Worm (Caenorhabditis elegans) whole organism, young adult: ENCODE data around the gene col-169.
A peak's percentile ranks its signal among the peaks of the same experiment; 100 is the strongest.

ENCODE experiments used
- B0019.2 ChIP-seq: fragments of 200-800 bp; sonication (Bioruptor generic); conservative IDR thresholded peaks from 2 replicates; pipeline ENCODE4 v1.3.6; 2022; ENCODE audit warnings: missing genetic modification reagents, missing genetic modification characterization, missing compliant biosample characterization
- B0035.1 ChIP-seq: sonication (generic microtip); optimal IDR thresholded peaks from 2 replicates; lab custom pipeline; 2016; ENCODE audit warnings: missing genetic modification characterization, mild to moderate bottlenecking, missing compliant biosample characterization, missing genotype, missing genetic modification reagents
- B0336.3 ChIP-seq: fragments of 200-800 bp; sonication (Bioruptor generic); IDR thresholded peaks from 2 replicates; pipeline ENCODE4 v1.3.6; 2022; ENCODE audit warnings: missing genetic modification characterization, missing compliant biosample characterization
- C17E4.6 ChIP-seq: fragments of 200-800 bp; sonication (Bioruptor generic); IDR thresholded peaks from 2 replicates; pipeline ENCODE4 v1.3.6; 2022; ENCODE audit warnings: missing genetic modification reagents, missing genetic modification characterization, missing compliant biosample characterization
- F52B5.7 ChIP-seq: sonication (generic microtip); optimal IDR thresholded peaks from 2 replicates; lab custom pipeline; 2016; ENCODE audit warnings: mild to moderate bottlenecking, missing genetic modification characterization, missing compliant biosample characterization
- K11D2.4 ChIP-seq: fragments of 200-800 bp; sonication (Bioruptor generic); IDR thresholded peaks from 2 replicates; pipeline ENCODE4 v1.3.6; 2022; ENCODE audit warnings: missing genetic modification reagents, missing genetic modification characterization, missing compliant biosample characterization
- T07F8.4 ChIP-seq: sonication (generic microtip); optimal IDR thresholded peaks from 2 replicates; lab custom pipeline; 2016; ENCODE audit warnings: mild to moderate bottlenecking, missing genetic modification characterization, moderate library complexity, missing compliant biosample characterization
- T26A5.8 ChIP-seq: sonication (generic microtip); optimal IDR thresholded peaks from 2 replicates; lab custom pipeline; 2016; ENCODE audit warnings: missing genetic modification characterization, missing compliant biosample characterization
- Y56A3A.18 ChIP-seq: fragments of 200-800 bp; sonication (Bioruptor generic); IDR thresholded peaks from 2 replicates; pipeline ENCODE4 v1.3.6; 2022; ENCODE audit warnings: missing genetic modification reagents, missing genetic modification characterization, missing compliant biosample characterization
- Y79H2A.3 ChIP-seq: fragments of 200-800 bp; sonication (Bioruptor generic); conservative IDR thresholded peaks from 2 replicates; pipeline ENCODE4 v1.3.6; 2022; ENCODE audit warnings: missing genetic modification reagents, missing genetic modification characterization, missing compliant biosample characterization
- akir-1 ChIP-seq: fragments of 200-800 bp; sonication (Bioruptor generic); optimal IDR thresholded peaks from 2 replicates; lab custom pipeline; 2018; ENCODE audit warnings: mild to moderate bottlenecking, missing genetic modification characterization, moderate library complexity, missing compliant biosample characterization
- atf-7 ChIP-seq: sonication (generic microtip); optimal IDR thresholded peaks from 2 replicates; lab custom pipeline; 2017; ENCODE audit warnings: mild to moderate bottlenecking, missing genetic modification characterization, missing compliant biosample characterization
- attf-6 ChIP-seq: fragments of 200-800 bp; sonication (Bioruptor generic); IDR thresholded peaks from 2 replicates; pipeline ENCODE4 v1.3.6; 2022; ENCODE audit warnings: missing genetic modification reagents, missing genetic modification characterization, missing compliant biosample characterization
- bed-1 ChIP-seq: fragments of 200-800 bp; sonication (Bioruptor generic); IDR thresholded peaks from 2 replicates; pipeline ENCODE4 v1.3.6; 2022; ENCODE audit warnings: missing genetic modification reagents, missing genetic modification characterization, missing compliant biosample characterization
- bed-2 ChIP-seq: fragments of 200-800 bp; sonication (Bioruptor generic); IDR thresholded peaks from 2 replicates; pipeline ENCODE4 v1.3.6; 2022; ENCODE audit warnings: missing genetic modification reagents, missing genetic modification characterization, missing compliant biosample characterization
- ceh-79 ChIP-seq: sonication (generic microtip); optimal IDR thresholded peaks from 2 replicates; lab custom pipeline; 2017; ENCODE audit warnings: mild to moderate bottlenecking, missing genetic modification characterization, missing compliant biosample characterization
- dpl-1 ChIP-seq: fragments of 150-350 bp; optimal IDR thresholded peaks from 2 replicates; lab custom pipeline; 2014; ENCODE audit warnings: missing biosample characterization, missing genetic modification reagents, missing genetic modification characterization
- egl-44 ChIP-seq: fragments of 200-800 bp; sonication (Bioruptor generic); IDR thresholded peaks from 2 replicates; pipeline ENCODE4 v1.3.6; 2022; ENCODE audit warnings: missing genetic modification reagents, missing genetic modification characterization, missing compliant biosample characterization
- egrh-3 ChIP-seq: fragments of 200-800 bp; sonication (Bioruptor generic); IDR thresholded peaks from 2 replicates; pipeline ENCODE4 v1.3.6; 2022; ENCODE audit warnings: missing genetic modification reagents, missing genetic modification characterization, missing compliant biosample characterization
- ekl-4 ChIP-seq: fragments of 200-800 bp; sonication (Bioruptor generic); IDR thresholded peaks from 2 replicates; pipeline ENCODE4 v1.3.6; 2022; ENCODE audit warnings: missing genetic modification reagents, missing genetic modification characterization, missing compliant biosample characterization
- ets-4 ChIP-seq: fragments of 200-800 bp; sonication (Bioruptor generic); optimal IDR thresholded peaks from 2 replicates; lab custom pipeline; 2018; ENCODE audit warnings: mild to moderate bottlenecking, missing genetic modification characterization, missing compliant biosample characterization
- let-526 ChIP-seq: fragments of 200-800 bp; sonication (Bioruptor generic); IDR thresholded peaks from 2 replicates; pipeline ENCODE4 v1.3.6; 2022; ENCODE audit warnings: missing genetic modification reagents, missing genetic modification characterization, missing compliant biosample characterization
- let-607 ChIP-seq, 2 experiments: fragments of 200-800 bp in 1 of 2; sonication (Bioruptor generic) in 1 of 2; sonication (generic microtip) in 1 of 2; optimal IDR thresholded peaks; 2 replicates each; lab custom pipeline; 2016 to 2018; ENCODE audit warnings: mild to moderate bottlenecking in 2 of 2, missing compliant biosample characterization in 2 of 2, missing genetic modification characterization in 2 of 2, moderate library complexity in 2 of 2, missing genotype in 1 of 2
- lin-26 ChIP-seq: fragments of 200-800 bp; sonication (Bioruptor generic); IDR thresholded peaks from 2 replicates; pipeline ENCODE4 v1.3.6; 2022; ENCODE audit warnings: missing genetic modification reagents, missing genetic modification characterization, missing compliant biosample characterization
- lir-1 ChIP-seq: fragments of 200-800 bp; sonication (Bioruptor generic); conservative IDR thresholded peaks from 2 replicates; pipeline ENCODE4 v1.3.6; 2022; ENCODE audit warnings: missing genetic modification reagents, missing genetic modification characterization, missing compliant biosample characterization
- lsl-1 ChIP-seq: fragments of 200-800 bp; sonication (Bioruptor generic); optimal IDR thresholded peaks from 2 replicates; lab custom pipeline; 2018; ENCODE audit warnings: mild to moderate bottlenecking, missing genetic modification characterization, moderate library complexity, missing compliant biosample characterization
- madf-3 ChIP-seq: fragments of 200-800 bp; sonication (Bioruptor generic); IDR thresholded peaks from 2 replicates; pipeline ENCODE4 v1.3.6; 2022; ENCODE audit warnings: missing genetic modification reagents, missing genetic modification characterization, missing compliant biosample characterization
- madf-8 ChIP-seq: fragments of 200-800 bp; sonication (Bioruptor generic); conservative IDR thresholded peaks from 2 replicates; pipeline ENCODE4 v1.3.6; 2022; ENCODE audit warnings: missing genetic modification reagents, missing genetic modification characterization, missing compliant biosample characterization
- pha-4 ChIP-seq: fragments of 150-350 bp; sonication (generic microtip); optimal IDR thresholded peaks from 2 replicates; lab custom pipeline; 2014; ENCODE audit warnings: missing biosample characterization, missing genetic modification reagents, missing genetic modification characterization
- rec-8 ChIP-seq, 2 experiments: sonication (generic microtip); optimal IDR thresholded peaks; 2 replicates each; lab custom pipeline; 2016; ENCODE audit warnings: mild to moderate bottlenecking in 2 of 2, missing genetic modification characterization in 2 of 2, missing genetic modification reagents in 2 of 2, missing genotype in 2 of 2, missing biosample characterization in 1 of 2, missing compliant biosample characterization in 1 of 2, moderate library complexity in 1 of 2
- repo-1 ChIP-seq: sonication (generic microtip); optimal IDR thresholded peaks from 2 replicates; lab custom pipeline; 2017; ENCODE audit warnings: mild to moderate bottlenecking, missing genetic modification characterization, missing compliant biosample characterization
- snpc-1.1 ChIP-seq: sonication (generic microtip); optimal IDR thresholded peaks from 2 replicates; lab custom pipeline; 2017; ENCODE audit warnings: missing genetic modification characterization, mild to moderate bottlenecking, missing compliant biosample characterization, antibody characterized with exemption, moderate library complexity, missing genotype, missing genetic modification reagents; ENCODE audit not compliant: insufficient read depth
- xnd-1 ChIP-seq: sonication (generic microtip); optimal IDR thresholded peaks from 2 replicates; lab custom pipeline; 2016; ENCODE audit warnings: missing genotype, missing genetic modification reagents, missing genetic modification characterization, missing compliant biosample characterization
- zfh-2 ChIP-seq: fragments of 200-800 bp; sonication (Bioruptor generic); conservative IDR thresholded peaks from 2 replicates; pipeline ENCODE4 v1.3.6; 2022; ENCODE audit warnings: missing genetic modification reagents, missing genetic modification characterization, missing compliant biosample characterization
- ztf-25 ChIP-seq: fragments of 200-800 bp; sonication (Bioruptor generic); IDR thresholded peaks from 2 replicates; pipeline ENCODE4 v1.3.6; 2022; ENCODE audit warnings: missing genetic modification reagents, missing genetic modification characterization, missing compliant biosample characterization
- ztf-3 ChIP-seq: fragments of 200-800 bp; sonication (Bioruptor generic); optimal IDR thresholded peaks from 2 replicates; lab custom pipeline; 2018; ENCODE audit warnings: mild to moderate bottlenecking, missing genetic modification characterization, missing compliant biosample characterization

col-169 gene

DNA sequence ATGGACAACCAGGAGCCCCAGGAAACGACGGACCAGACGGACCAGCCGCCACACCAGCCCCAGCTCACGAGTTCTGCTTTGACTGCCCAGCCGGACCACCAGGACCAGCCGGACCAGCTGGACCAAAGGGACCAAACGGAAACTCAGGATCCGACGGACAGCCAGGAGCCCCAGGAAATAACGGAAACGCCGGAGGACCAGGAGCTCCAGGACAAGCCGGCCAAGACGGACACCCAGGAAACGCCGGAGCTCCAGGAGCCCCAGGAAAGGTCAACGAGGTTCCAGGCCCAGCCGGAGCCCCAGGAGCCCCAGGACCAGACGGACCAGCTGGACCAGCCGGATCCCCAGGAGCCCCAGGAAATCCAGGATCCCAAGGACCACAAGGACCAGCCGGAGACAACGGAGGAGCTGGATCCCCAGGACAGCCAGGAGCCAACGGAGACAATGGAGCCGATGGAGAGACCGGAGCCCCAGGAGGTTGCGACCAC is 626 bp downstream of the col-169 start:
- TF ChIP-seq zfh-2 (0 out of 2 replicates have a peak, but pooled peaks have one; percentile 19), egrh-3 (GFP tag; lab: Robert Waterston, UW) (peak; percentile 97)

DNA sequence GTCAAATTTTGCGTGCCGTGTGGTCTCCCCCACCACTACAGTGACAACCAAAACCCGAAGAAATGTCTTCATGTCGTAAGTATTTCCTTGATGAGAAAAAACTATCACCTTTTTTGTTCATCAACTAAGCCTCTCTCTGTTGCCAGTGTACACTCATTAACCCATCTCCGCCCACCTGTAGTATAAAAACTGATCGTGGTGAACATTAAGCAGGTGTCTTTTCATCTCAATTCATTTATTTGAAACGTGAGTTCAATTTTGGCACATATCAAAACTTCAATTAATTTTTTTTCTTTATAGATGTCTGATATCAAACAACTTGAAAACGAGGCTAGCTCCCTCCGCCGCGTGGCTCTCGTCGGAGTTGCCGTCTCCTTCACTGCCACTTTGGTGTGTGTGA is 2.4 kb downstream of the col-169 start, which contains the start of gene col-170:
Gene col-170, plus strand, starts transcription at position 301 of the 400 bp plus-strand sequence.
- TF ChIP-seq snpc-1.1 (tag; lab: Kevin White, UChicago) = no peak
- TF ChIP-seq repo-1 (tag; lab: Kevin White, UChicago) = no peak
- TF ChIP-seq ets-4 = no peak
- no peak for TF ChIP-seq dpl-1

DNA sequence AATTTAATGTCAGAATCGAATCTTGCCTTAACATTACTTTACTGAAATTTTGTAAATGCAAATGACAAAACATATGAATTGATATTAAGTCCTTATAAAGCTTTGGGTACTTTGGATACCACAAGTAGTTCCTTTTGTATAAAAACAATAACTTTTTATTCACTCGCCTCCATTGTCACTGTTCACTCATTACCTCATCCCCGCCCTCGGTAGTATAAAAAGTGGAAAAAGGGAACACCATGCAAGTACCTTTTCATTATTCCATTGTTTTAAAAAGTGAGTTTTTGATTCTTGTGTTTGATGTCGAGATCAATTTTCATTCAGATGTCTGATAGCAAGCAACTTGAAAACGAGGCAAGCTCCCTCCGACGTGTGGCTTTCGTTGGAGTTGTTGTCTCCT is 5.0 kb downstream of the col-169 start, which contains the start of gene col-171:
Gene col-171, plus strand, starts transcription at position 301 of the 400 bp plus-strand sequence.
- TF ChIP-seq B0019.2 (no peak), xnd-1 (tag; lab: Kevin White, UChicago) (no peak), C17E4.6 (GFP tag; lab: Robert Waterston, UW) (no peak), attf-6 (no peak), K11D2.4 (GFP tag; lab: Robert Waterston, UW) (no peak), madf-3 (GFP tag; lab: Robert Waterston, UW) (no peak), rec-8 (tag; optimal IDR thresholded peaks at IDR 0.05; lab: Kevin White, UChicago) (no peak), bed-1 (GFP tag; lab: Robert Waterston, UW) (no peak), let-607 (tag; optimal IDR thresholded peaks at IDR 0.05; lab: Kevin White, UChicago) (no peak), lsl-1 (GFP tag; lab: Kevin White, UChicago) (no peak), ztf-25 (GFP tag; lab: Robert Waterston, UW) (no peak), akir-1 (GFP tag; lab: Kevin White, UChicago) (no peak), let-526 (GFP tag; lab: Robert Waterston, UW) (no peak), ekl-4 (GFP tag; lab: Robert Waterston, UW) (no peak), T26A5.8 (tag; lab: Kevin White, UChicago) (no peak), pha-4 (tag; lab: Kevin White, UChicago) (no peak)

DNA sequence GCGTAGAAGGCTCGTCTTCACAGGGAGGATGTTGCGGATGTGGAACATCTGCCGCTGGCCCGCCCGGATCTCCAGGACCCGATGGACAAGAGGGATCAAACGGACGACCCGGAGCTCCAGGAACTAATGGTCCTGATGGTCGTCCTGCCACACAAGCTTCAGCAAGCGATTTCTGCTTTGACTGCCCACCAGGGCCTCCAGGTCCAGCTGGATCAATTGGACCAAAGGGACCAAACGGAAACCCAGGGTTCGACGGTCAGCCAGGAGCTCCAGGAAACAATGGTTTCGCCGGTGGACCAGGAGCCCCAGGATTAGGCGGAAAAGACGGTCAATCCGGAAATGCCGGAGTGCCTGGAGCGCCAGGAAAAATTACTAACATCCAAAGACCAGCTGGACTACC is 5.6 kb downstream of the col-169 start:
- peak; percentile 16 for TF ChIP-seq ceh-79 (tag; lab: Kevin White, UChicago)
- no peak for TF ChIP-seq bed-2 (GFP tag; lab: Robert Waterston, UW)
- TF ChIP-seq Y56A3A.18 (GFP tag; lab: Robert Waterston, UW) = no peak
- TF ChIP-seq Y79H2A.3 (GFP tag; lab: Robert Waterston, UW) = no peak
- TF ChIP-seq egl-44 (GFP tag; lab: Robert Waterston, UW) = no peak
- TF ChIP-seq lin-26 (GFP tag; lab: Robert Waterston, UW) = 0 out of 2 replicates have a peak, but pooled peaks have one; percentile 20
- TF ChIP-seq madf-8 (GFP tag; lab: Robert Waterston, UW) = no peak
- peak; percentile 58; the same call in 1 of the 2 replicates for TF ChIP-seq egrh-3 (GFP tag; lab: Robert Waterston, UW)
- TF ChIP-seq B0336.3 (GFP tag; lab: Robert Waterston, UW) = peak; percentile 29; the same call in 1 of the 2 replicates
- peak; percentile 78 for TF ChIP-seq zfh-2

DNA sequence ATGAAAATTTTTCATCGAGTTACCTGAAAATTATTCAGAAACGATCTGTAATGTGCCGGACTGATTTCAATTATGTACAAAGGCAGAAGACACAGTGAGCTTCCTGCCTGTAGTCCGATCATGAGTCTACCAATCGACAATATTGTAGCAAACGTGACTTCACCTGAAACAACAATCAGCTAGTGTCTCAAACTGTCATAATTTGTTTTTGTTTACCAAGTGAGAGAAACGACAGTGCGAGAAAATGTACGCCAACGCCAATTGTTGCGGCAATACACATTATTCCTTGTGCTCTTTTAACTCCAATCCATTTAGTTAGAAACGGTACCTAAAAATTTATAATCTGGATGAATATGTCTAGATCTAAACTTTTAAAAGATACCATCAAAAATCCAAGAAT is 8.4 kb downstream of the col-169 start:
- TF ChIP-seq atf-7 (tag; lab: Kevin White, UChicago) = no peak
- no peak for TF ChIP-seq T07F8.4 (tag; lab: Kevin White, UChicago)
- TF ChIP-seq B0035.1 (tag; lab: Kevin White, UChicago) = no peak
- no peak for TF ChIP-seq xnd-1 (tag; lab: Kevin White, UChicago)
- TF ChIP-seq lir-1 (GFP tag; lab: Robert Waterston, UW) = no peak
- no peak for TF ChIP-seq dpl-1
- no peak for TF ChIP-seq B0336.3 (GFP tag; lab: Robert Waterston, UW)
- no peak for TF ChIP-seq ceh-79 (tag; lab: Kevin White, UChicago)
- no peak for TF ChIP-seq F52B5.7 (tag; lab: Kevin White, UChicago)
- no peak for TF ChIP-seq ztf-3 (GFP tag; lab: Kevin White, UChicago)
